Worm (Caenorhabditis elegans): ENCODE measurements around the gene str-8.
"Not testable (repeated sequence)": the region's sequence is repeated elsewhere in the genome, so short reads cannot be mapped to it uniquely, and the experiment has no call there.

Gene str-8

DNA sequence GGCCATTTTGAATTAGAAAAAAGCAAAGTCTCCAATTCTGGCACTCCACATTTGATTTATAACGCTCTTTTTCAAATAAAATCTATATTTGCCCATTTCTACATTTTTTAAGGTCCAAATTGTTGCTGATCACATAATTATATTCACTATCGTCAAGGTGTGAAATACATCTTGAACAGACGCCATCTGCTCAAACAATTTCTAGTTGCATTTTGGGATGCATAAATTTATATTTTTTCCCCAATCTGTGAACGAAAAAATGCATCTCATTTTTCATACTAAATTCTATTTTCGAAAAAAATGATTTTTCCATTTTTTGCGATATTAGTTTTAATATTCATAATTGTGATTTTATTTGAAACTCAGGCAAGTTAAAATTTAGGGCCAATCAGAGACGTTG, 38.4 kb downstream of the str-8 start, which contains the start of gene T26E4.7:
Gene T26E4.7 (plus strand): TSS at position 301 of the 400 bp plus-strand sequence.
- TF ChIP-seq unc-62 (GFP tag; optimal IDR thresholded peaks at IDR 0.05): no peak

DNA sequence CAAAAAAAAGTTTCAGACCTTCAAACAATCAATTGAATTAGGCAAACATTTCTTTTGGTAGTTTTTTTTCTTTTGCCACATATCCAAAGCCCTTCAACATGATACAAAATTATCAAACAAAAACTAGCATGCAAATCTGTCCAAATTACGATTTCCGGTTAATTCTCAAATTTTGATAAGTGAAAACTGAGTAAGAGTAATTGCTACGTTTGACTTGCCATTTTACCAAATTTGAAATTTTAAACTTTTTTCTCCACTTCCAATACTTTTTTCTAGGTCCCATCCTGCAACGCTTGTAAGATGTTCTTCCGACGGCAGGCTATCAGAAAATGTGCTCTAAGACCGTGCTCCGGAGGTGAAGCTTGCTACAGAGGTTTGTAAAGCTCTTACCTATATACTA, 41.3 kb downstream of the str-8 start, which contains the start of gene nhr-223:
Gene nhr-223 (plus strand): TSS at position 301 of the 400 bp plus-strand sequence.
- TF ChIP-seq unc-62 (GFP tag; optimal IDR thresholded peaks at IDR 0.05): no peak

DNA sequence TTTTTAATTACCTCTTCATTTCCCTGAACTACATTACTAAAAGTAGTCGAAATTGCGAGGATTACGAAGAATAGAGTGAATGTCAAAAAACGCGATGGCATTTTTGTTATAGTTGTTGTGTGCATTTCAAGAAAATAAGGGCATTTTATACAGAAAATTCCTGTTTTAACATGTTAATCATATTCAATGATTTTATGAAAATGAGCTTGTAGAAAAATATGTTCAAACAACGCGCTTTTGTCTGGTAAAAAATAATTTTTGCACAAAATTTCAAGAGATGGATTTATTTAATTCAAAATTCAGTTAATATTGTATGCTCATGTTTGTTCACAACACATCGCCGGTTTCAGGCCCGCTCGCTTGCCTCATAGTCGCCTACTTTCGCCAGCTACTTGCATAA, 43.3 kb downstream of the str-8 start, which contains the start of gene T26E4.10:
Gene T26E4.10 (minus strand): TSS at position 101 of the 400 bp plus-strand sequence.
- TF ChIP-seq unc-62 (GFP tag; optimal IDR thresholded peaks at IDR 0.05): no peak

DNA sequence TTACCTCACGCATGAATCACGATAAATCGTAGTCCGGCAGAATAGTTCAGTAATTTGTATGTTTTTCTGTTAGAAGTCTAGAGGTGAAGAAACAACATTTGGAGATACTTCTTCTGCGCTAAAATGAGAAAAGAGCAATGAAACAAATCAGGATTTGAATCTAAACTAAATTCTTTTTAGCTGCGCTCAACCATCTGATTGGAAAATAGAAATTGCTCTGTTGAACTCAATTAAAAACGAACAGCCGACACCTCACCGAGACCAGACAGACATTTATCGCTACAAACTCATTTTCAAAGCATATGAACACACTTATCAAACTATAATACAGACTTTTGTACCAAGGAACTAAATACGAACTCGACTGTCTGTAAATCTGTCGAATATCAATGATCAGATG, 47.8 kb downstream of the str-8 start, which contains the start of gene T26E4.9:
Gene T26E4.9 (minus strand): TSS at position 101 of the 400 bp plus-strand sequence.
- not testable (repeated sequence) for TF ChIP-seq unc-62 (GFP tag; optimal IDR thresholded peaks at IDR 0.05)

DNA sequence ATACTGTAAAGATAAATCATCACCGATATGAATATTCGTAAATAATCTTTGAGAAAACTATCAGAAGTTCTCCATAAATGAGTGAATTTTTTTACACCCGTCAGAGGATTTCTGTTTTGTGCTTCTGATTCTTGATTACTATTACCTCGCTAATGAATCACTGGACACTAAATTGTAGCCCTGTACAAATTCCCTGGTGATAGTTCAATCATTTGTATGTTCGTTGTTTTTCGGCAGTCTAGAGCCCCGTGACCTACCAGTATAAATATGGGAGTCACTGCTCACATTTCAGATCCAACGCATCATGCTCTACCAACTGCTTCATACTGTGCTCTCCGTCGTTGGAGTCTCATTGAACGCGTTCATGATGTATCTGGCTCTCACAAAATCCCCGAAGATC, 48.2 kb downstream of the str-8 start, which contains the start of gene srd-27:
Gene srd-27 (plus strand): TSS at position 301 of the 400 bp plus-strand sequence.
- not testable (repeated sequence) for TF ChIP-seq unc-62 (GFP tag; optimal IDR thresholded peaks at IDR 0.05)

DNA sequence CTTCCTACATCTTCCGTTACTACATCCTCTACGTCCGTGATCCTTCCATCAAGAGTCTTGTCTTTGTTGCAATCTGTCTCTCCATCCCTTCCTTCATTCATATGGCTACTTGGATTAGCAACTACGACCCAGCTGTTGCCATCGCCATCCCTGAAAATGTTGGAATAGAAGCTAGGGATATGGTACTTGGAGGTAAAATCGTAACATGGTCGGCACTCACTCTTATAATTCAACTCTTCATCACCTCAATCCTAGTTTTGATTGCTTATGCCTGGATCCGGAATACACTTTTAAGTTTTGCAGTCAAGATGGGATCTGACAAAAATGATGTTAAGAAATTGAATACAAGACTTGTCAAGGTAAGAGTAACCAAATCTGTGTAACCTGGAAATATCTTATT, 48.9 kb downstream of the str-8 start, which contains the start of gene T26E4.18:
Gene T26E4.18 (minus strand): TSS at position 101 of the 400 bp plus-strand sequence.
- TF ChIP-seq unc-62 (GFP tag; optimal IDR thresholded peaks at IDR 0.05): not testable (repeated sequence)
